Fruit fly (Drosophila melanogaster) whole organism, wandering third instar larva: ENCODE measurements around the gene r.

Experiments
- CG32264 ChIP-seq: fragments of 200-800 bp; sonication (Bioruptor generic); optimal IDR thresholded peaks from 2 replicates; lab custom pipeline; 2016; ENCODE audit warnings: missing biosample characterization, missing genetic modification characterization
- CG9705 ChIP-seq: fragments of 200-800 bp; sonication (Bioruptor generic); optimal IDR thresholded peaks from 2 replicates; lab custom pipeline; 2018; ENCODE audit warnings: missing biosample characterization, mild to moderate bottlenecking, missing genetic modification characterization
- CrebA ChIP-seq: fragments of 200-800 bp; sonication (Bioruptor generic); optimal IDR thresholded peaks from 2 replicates; lab custom pipeline; 2016; ENCODE audit warnings: missing biosample characterization, mild to moderate bottlenecking, missing genetic modification characterization, borderline replicate concordance
- Dfd ChIP-seq: fragments of >200 bp; optimal IDR thresholded peaks from 2 replicates; lab custom pipeline; 2017; ENCODE audit warnings: missing biosample characterization, missing genetic modification characterization
- Dif ChIP-seq: fragments of 200-275, 200-300 bp; sonication (Bioruptor generic); optimal IDR thresholded peaks from 2 replicates; lab custom pipeline; 2018; ENCODE audit warnings: missing biosample characterization, missing genetic modification characterization; ENCODE audit not compliant: partially characterized antibody
- Hnf4 ChIP-seq: fragments of 200-800 bp; sonication (Bioruptor generic); optimal IDR thresholded peaks from 2 replicates; lab custom pipeline; 2016; ENCODE audit warnings: missing biosample characterization, mild to moderate bottlenecking, missing genetic modification characterization
- Hr78 ChIP-seq: fragments of >200 bp; optimal IDR thresholded peaks from 2 replicates; lab custom pipeline; 2017; ENCODE audit warnings: missing biosample characterization, missing genetic modification characterization
- Hr83 ChIP-seq: fragments of 200-300 bp; sonication (Bioruptor generic); optimal IDR thresholded peaks from 2 replicates; lab custom pipeline; 2016; ENCODE audit warnings: missing biosample characterization, mild to moderate bottlenecking, missing genetic modification characterization, moderate library complexity; ENCODE audit not compliant: poor library complexity, severe bottlenecking
- Jra ChIP-seq: sonication (Bioruptor generic); optimal IDR thresholded peaks from 2 replicates; lab custom pipeline; 2016; ENCODE audit warnings: missing biosample characterization, missing genetic modification characterization
- Mio ChIP-seq: sonication (Bioruptor generic); optimal IDR thresholded peaks from 2 replicates; lab custom pipeline; 2016; ENCODE audit warnings: missing biosample characterization, missing genetic modification characterization
- Myc ChIP-seq: fragments of >200 bp; optimal IDR thresholded peaks from 2 replicates; lab custom pipeline; 2017
- OdsH ChIP-seq: fragments of 200-800 bp; sonication (Bioruptor generic); optimal IDR thresholded peaks from 2 replicates; lab custom pipeline; 2016; ENCODE audit warnings: missing biosample characterization, mild to moderate bottlenecking, missing genetic modification characterization
- Rel ChIP-seq, 2 experiments: fragments of 200-800 bp; sonication (Bioruptor generic) in 1 of 2; optimal IDR thresholded peaks; 2 replicates in 1 of 2; 3 replicates in 1 of 2; lab custom pipeline; 2016 to 2019; ENCODE audit warnings: mild to moderate bottlenecking in 2 of 2, missing biosample characterization in 2 of 2, missing genetic modification characterization in 2 of 2, moderate library complexity in 1 of 2
- brk ChIP-seq: fragments of 200-800 bp; sonication (Bioruptor generic); optimal IDR thresholded peaks from 2 replicates; lab custom pipeline; 2016; ENCODE audit warnings: missing biosample characterization, mild to moderate bottlenecking, missing genetic modification characterization
- dmrt93B ChIP-seq: fragments of 200-800 bp; sonication (Bioruptor generic); optimal IDR thresholded peaks from 2 replicates; lab custom pipeline; 2018; ENCODE audit warnings: missing biosample characterization, mild to moderate bottlenecking, missing genetic modification characterization
- ey ChIP-seq: fragments of 200-800 bp; sonication (Bioruptor generic); optimal IDR thresholded peaks from 2 replicates; lab custom pipeline; 2016; ENCODE audit warnings: missing biosample characterization, missing genetic modification characterization
- foxo ChIP-seq, 2 experiments: fragments of 200-800 bp; sonication (Bioruptor generic); optimal IDR thresholded peaks; 2 replicates in 1 of 2; 3 replicates in 1 of 2; lab custom pipeline; 2016 to 2017; ENCODE audit warnings: missing biosample characterization in 2 of 2, missing genetic modification characterization in 2 of 2
- fru ChIP-seq: fragments of 200-800 bp; sonication (Bioruptor generic); optimal IDR thresholded peaks from 3 replicates; lab custom pipeline; 2016; ENCODE audit warnings: missing biosample characterization, mild to moderate bottlenecking, missing genetic modification characterization
- h ChIP-seq: fragments of 200-800 bp; sonication (Bioruptor generic); optimal IDR thresholded peaks from 3 replicates; lab custom pipeline; 2016; ENCODE audit warnings: missing biosample characterization, mild to moderate bottlenecking, missing genetic modification characterization
- jim ChIP-seq: fragments of 175-275, 200-325 bp; sonication (Bioruptor generic); optimal IDR thresholded peaks from 2 replicates; lab custom pipeline; 2016; ENCODE audit warnings: missing biosample characterization, mild to moderate bottlenecking, missing genetic modification characterization
- lola ChIP-seq: fragments of >200 bp; optimal IDR thresholded peaks from 2 replicates; lab custom pipeline; 2017; ENCODE audit warnings: missing biosample characterization, missing genetic modification characterization
- psq ChIP-seq: fragments of 200-800 bp; sonication (Bioruptor generic); optimal IDR thresholded peaks from 3 replicates; lab custom pipeline; 2017; ENCODE audit warnings: missing biosample characterization, mild to moderate bottlenecking, missing genetic modification characterization, moderate library complexity
- rgr ChIP-seq: fragments of 200-800 bp; sonication (Bioruptor generic); optimal IDR thresholded peaks from 3 replicates; lab custom pipeline; 2016; ENCODE audit warnings: missing biosample characterization, mild to moderate bottlenecking, missing genetic modification characterization
- sage ChIP-seq: fragments of 200-800 bp; sonication (Bioruptor generic); optimal IDR thresholded peaks from 2 replicates; lab custom pipeline; 2016; ENCODE audit warnings: missing biosample characterization, mild to moderate bottlenecking, missing genetic modification characterization
- sv ChIP-seq: fragments of 200-800 bp; sonication (Bioruptor generic); optimal IDR thresholded peaks from 3 replicates; lab custom pipeline; 2016; ENCODE audit warnings: missing biosample characterization, missing genetic modification characterization
- tai ChIP-seq: sonication (Bioruptor generic); optimal IDR thresholded peaks from 2 replicates; lab custom pipeline; 2016; ENCODE audit warnings: missing biosample characterization, missing genetic modification characterization
- usp ChIP-seq: fragments of >200 bp; optimal IDR thresholded peaks from 2 replicates; lab custom pipeline; 2017; ENCODE audit warnings: missing biosample characterization, missing genetic modification characterization
- woc ChIP-seq: sonication (Bioruptor generic); optimal IDR thresholded peaks from 2 replicates; lab custom pipeline; 2016; ENCODE audit warnings: missing biosample characterization, mild to moderate bottlenecking, missing genetic modification characterization

The r gene

DNA sequence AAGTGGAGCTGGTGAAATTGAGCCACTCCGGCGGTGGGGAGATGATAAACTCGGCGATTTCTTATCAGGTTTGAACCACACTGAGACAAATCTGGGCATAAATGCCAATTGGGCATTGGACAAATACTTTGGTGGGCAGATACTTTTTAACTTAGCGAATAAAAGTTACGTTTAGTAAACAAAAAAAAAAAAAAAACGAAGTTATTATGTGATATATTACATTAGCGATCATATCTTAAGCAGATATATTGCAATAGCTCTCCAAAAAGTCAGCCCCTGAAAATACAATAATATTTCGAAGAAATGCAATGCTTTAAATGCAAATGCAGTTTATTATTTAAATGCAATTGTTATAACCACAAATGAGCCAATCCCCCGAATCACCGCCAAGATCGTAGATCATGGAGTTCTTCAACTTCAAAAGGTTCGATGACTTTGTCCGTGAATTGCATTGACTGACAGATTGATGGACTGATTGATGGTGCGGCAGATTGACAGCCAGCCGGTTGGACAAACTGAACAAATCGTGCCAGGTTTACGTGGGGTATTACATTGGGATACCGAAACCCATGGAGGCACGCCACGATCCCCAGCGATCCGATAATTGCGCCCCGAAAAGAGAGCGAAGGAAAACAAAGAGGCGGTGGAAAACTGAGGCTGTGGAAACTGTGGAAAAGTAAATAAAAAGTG lies 42.9 kb downstream of the r start:
- no peak for TF ChIP-seq Mio (GFP tag; lab: Kevin White, UChicago)
- TF ChIP-seq dmrt93B (GFP tag; lab: Kevin White, UChicago): no peak
- TF ChIP-seq woc: no peak
- no peak for TF ChIP-seq rgr
- TF ChIP-seq brk (GFP tag; lab: Kevin White, UChicago): no peak
- TF ChIP-seq CrebA: no peak
- TF ChIP-seq sage (GFP tag; lab: Kevin White, UChicago): no peak
- no peak for TF ChIP-seq usp
- TF ChIP-seq OdsH (GFP tag; lab: Kevin White, UChicago): no peak

DNA sequence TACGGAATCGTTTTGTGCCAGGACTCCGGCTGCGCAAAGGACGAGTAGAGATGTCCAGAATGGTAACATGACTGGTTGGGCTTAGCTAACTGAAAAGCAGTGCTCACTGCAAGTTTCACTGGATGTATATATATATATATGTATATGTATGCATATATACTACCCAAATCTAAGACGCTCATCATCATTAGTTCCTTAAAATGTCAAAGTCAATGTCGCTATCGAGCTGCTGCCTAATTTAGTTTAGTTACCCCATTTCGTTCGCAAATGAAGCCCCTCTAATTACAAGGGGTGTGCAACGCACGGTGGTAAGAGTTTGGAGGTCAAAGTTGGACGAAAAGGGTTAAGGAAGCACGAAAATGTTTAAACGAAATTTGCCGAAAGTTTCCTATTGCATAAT lies 44.9 kb downstream of the r start, which contains the start of gene CG9676:
TSS of gene CG9676 (minus strand) at position 101 of the 400 bp plus-strand sequence.
- no peak for TF ChIP-seq Myc

DNA sequence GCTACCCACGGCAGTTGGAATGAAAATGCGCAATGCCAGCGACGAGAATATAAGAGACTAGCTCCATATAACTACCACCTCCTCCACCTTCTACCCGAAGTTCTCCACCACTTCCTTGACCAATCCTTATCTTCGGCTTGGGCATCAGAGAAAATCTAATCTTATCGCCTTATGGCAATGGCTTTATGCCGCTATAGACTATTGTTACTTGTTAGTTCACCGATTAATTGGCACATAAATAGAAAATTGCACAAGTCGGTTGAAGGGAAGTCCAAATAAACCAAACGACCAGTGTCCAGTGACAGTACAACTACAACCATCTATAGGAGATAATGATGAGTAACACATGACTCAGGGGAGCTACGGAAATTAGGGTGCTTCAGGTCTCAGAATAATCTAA lies 46.8 kb downstream of the r start, which contains the start of gene sphe:
TSS of gene sphe (minus strand) at position 32 of the 400 bp plus-strand sequence.
- TF ChIP-seq Dfd (GFP tag; lab: Kevin White, UChicago): no peak
- TF ChIP-seq lola (GFP tag; lab: Kevin White, UChicago): no peak

DNA sequence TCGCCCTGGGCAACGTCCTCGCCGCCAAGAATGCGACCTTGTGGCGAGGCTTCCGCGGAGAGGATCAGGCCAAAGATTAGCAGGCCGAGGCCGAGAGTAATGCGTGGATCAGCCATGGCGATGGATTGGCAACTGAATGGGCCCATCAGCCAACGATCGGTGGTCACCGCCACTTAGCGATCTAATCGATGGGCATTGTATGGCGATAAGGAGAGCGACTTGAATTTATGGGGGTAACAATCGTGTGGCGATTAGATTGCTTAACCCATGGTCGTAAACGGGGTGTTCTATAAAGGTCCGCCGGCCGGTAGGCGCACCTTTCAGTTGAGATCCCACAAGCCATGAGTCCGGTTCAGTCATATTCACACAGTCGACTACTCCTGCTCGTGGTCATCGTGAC lies 48.6 kb downstream of the r start, which contains the start of the genes CG9673 and CG4653:
TSS of gene CG9673 (minus strand) at position 138 of the 400 bp plus-strand sequence.
TSS of gene CG4653 (plus strand) at position 335 of the 400 bp plus-strand sequence.
- TF ChIP-seq CrebA: peak; percentile 24
- no peak for TF ChIP-seq foxo (GFP tag; optimal IDR thresholded peaks at IDR 0.05; lab: Kevin White, UChicago)

- no peak for TF ChIP-seq sv (GFP tag; lab: Kevin White, UChicago)
- no peak for TF ChIP-seq CG9705 (GFP tag; lab: Kevin White, UChicago)
- no peak for TF ChIP-seq psq (GFP tag; lab: Kevin White, UChicago)
- TF ChIP-seq h (GFP tag; lab: Kevin White, UChicago): peak; percentile 12
- no peak for TF ChIP-seq tai
- no peak for TF ChIP-seq OdsH (GFP tag; lab: Kevin White, UChicago)
- no peak for TF ChIP-seq Hr78 (GFP tag; lab: Kevin White, UChicago)
- no peak for TF ChIP-seq Rel (GFP tag; optimal IDR thresholded peaks at IDR 0.05; lab: Kevin White, UChicago)
- TF ChIP-seq Rel (tag; optimal IDR thresholded peaks at IDR 0.05; lab: Kevin White, UChicago): no peak
These were observed 51.6 kb downstream of the r start, which contains the start of gene CG9672 for dm6 chrX:16706774-16707173. Gene CG9672 (minus strand): TSS chrX:16706874.

DNA sequence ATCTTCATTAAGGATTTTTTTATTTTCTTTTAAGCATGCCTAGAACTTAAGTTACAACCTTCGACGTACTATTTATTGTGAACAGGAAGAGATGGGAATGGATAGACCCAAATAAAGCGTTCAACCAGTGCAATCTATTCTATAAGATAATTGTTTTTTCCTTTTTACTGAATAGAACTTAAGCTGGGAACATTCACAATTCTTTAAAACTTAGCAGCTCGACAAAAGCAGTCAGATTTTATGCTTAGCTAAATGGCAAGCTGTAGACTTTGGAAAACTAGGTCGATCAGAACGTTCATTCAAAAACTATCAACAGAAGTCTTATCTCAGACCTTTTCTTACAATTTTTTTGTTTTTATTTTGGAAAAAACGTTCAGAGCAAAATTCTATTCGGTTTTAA lies 55.8 kb downstream of the r start, which contains the start of gene CG13008:
TSS of gene CG13008 (plus strand) at position 301 of the 400 bp plus-strand sequence.
- TF ChIP-seq CrebA (no peak), Hnf4 (GFP tag; lab: Kevin White, UChicago) (no peak), CG32264 (no peak), ey (GFP tag; lab: Kevin White, UChicago) (no peak), Hr78 (GFP tag; lab: Kevin White, UChicago) (no peak), Jra (GFP tag; lab: Kevin White, UChicago) (no peak), jim (no peak), woc (no peak), Dif (GFP tag; lab: Kevin White, UChicago) (no peak), Rel (GFP tag; optimal IDR thresholded peaks at IDR 0.05; lab: Kevin White, UChicago) (no peak), Rel (tag; optimal IDR thresholded peaks at IDR 0.05; lab: Kevin White, UChicago) (no peak), psq (GFP tag; lab: Kevin White, UChicago) (no peak)

DNA sequence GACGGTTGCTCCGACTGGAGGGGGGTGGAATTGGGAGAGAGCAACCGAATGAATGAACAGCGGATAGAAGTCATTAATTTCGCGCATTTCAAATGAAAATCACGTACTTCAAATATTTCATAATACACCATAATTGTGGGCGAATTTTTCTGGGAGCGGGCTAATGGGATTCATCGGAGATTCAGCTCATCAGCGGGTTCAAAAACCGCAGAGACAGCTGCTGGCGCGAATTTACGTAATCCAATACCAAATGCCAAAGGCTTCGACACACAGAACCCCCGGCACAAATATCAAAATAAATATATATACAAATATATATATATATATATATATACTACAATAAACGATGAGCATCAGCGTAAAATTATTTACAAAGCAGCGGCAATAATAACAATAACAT lies 61.5 kb downstream of the r start:
- TF ChIP-seq CG32264 (no peak), Hr83 (GFP tag; lab: Kevin White, UChicago) (no peak), Rel (GFP tag; optimal IDR thresholded peaks at IDR 0.05; lab: Kevin White, UChicago) (no peak), Rel (tag; optimal IDR thresholded peaks at IDR 0.05; lab: Kevin White, UChicago) (peak; percentile 58), fru (no peak), sage (GFP tag; lab: Kevin White, UChicago) (no peak)
- TF ChIP-seq, all 38 proteins: peak for 1
